Worm (Caenorhabditis elegans) whole organism, midembryonic: Measurements from ENCODE around the gene F54B3.4.

Experiments
- T22C8.4 ChIP-seq: fragments of 200-800 bp; sonication (Bioruptor generic); IDR thresholded peaks from 2 replicates; pipeline ENCODE4 v1.3.6; 2022; ENCODE audit warnings: missing genetic modification characterization, missing compliant biosample characterization
- flt-1 ChIP-seq: fragments of 200-800 bp; sonication (Bioruptor generic); IDR thresholded peaks from 2 replicates; pipeline ENCODE4 v1.3.6; 2022; ENCODE audit warnings: missing genetic modification characterization, missing compliant biosample characterization
- klf-2 ChIP-seq: fragments of 200-800 bp; sonication (Bioruptor generic); conservative IDR thresholded peaks from 2 replicates; pipeline ENCODE4 v1.3.6; 2022; ENCODE audit warnings: missing genetic modification reagents, missing genetic modification characterization, missing compliant biosample characterization
- tab-1 ChIP-seq: fragments of 200-800 bp; sonication (Bioruptor generic); IDR thresholded peaks from 2 replicates; pipeline ENCODE4 v1.3.6; 2022; ENCODE audit warnings: missing genetic modification characterization, missing compliant biosample characterization
- ztf-23 ChIP-seq: fragments of 200-800 bp; sonication (Bioruptor generic); IDR thresholded peaks from 2 replicates; pipeline ENCODE4 v1.3.6; 2022; ENCODE audit warnings: missing genetic modification reagents, missing genetic modification characterization, missing compliant biosample characterization
- ztf-29 ChIP-seq: fragments of 200-800 bp; sonication (Bioruptor generic); IDR thresholded peaks from 2 replicates; pipeline ENCODE4 v1.3.6; 2022; ENCODE audit warnings: missing genetic modification reagents, missing genetic modification characterization, missing compliant biosample characterization

DNA sequence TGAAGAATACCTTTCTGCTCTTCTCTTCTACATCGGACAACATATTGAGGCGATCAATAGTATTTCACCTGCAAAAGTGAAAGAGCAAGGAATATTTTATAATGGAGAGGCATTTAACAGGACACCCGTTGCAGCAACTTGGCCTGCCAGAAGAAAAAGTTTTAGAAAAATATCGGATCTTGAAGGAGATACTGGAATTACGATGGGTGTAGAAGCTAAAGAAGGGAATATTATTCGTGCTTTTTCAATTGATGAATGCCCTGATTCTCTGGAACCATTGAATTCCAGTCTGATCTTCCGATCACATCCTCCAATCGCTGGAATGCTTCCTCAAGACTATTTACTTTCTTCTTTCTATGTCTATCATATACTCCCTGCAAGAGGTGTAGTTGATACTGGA, 9.7 kb downstream of the F54B3.4 start:
- no peak for TF ChIP-seq T22C8.4
- TF ChIP-seq ztf-23 (GFP tag; lab: Robert Waterston, UW), result no peak
- no peak for TF ChIP-seq ztf-29
- no peak for TF ChIP-seq klf-2 (GFP tag; lab: Robert Waterston, UW)
- TF ChIP-seq flt-1 (GFP tag; lab: Robert Waterston, UW), result no peak
- TF ChIP-seq tab-1 (GFP tag; lab: Robert Waterston, UW), result no peak
